Worm (Caenorhabditis elegans) whole organism, late embryonic: ENCODE data around the gene cyp-33C9.

Experiments used
- C08G9.2 ChIP-seq: sonication (generic microtip); optimal IDR thresholded peaks from 2 replicates; lab custom pipeline; 2016; ENCODE audit warnings: mild to moderate bottlenecking, missing genetic modification characterization, moderate library complexity, missing compliant biosample characterization
- Y22D7AL.16 ChIP-seq: sonication (generic microtip); optimal IDR thresholded peaks from 2 replicates; lab custom pipeline; 2016; ENCODE audit warnings: missing genetic modification characterization, missing compliant biosample characterization
- ahr-1 ChIP-seq: sonication (generic microtip); optimal IDR thresholded peaks from 2 replicates; lab custom pipeline; 2016; ENCODE audit warnings: missing genetic modification characterization, missing compliant biosample characterization
- ceh-14 ChIP-seq: sonication (generic microtip); optimal IDR thresholded peaks from 2 replicates; lab custom pipeline; 2016; ENCODE audit warnings: missing genotype, missing genetic modification characterization, missing compliant biosample characterization
- ceh-18 ChIP-seq: sonication (generic microtip); optimal IDR thresholded peaks from 2 replicates; lab custom pipeline; 2016; ENCODE audit warnings: missing genetic modification characterization, missing compliant biosample characterization
- ceh-19 ChIP-seq: fragments of 200-800 bp; sonication (Bioruptor generic); optimal IDR thresholded peaks from 2 replicates; lab custom pipeline; 2018; ENCODE audit warnings: mild to moderate bottlenecking, missing genetic modification characterization, missing compliant biosample characterization
- ceh-2 ChIP-seq: sonication (generic microtip); optimal IDR thresholded peaks from 2 replicates; lab custom pipeline; 2016; ENCODE audit warnings: missing genotype, missing genetic modification characterization, missing compliant biosample characterization
- ceh-22 ChIP-seq: sonication (generic microtip); optimal IDR thresholded peaks from 2 replicates; lab custom pipeline; 2017; ENCODE audit warnings: missing biosample characterization, missing genetic modification characterization
- ceh-45 ChIP-seq: fragments of 200-800 bp; sonication (Bioruptor generic); IDR thresholded peaks from 2 replicates; pipeline ENCODE4 v1.3.6; 2022; ENCODE audit warnings: missing genetic modification reagents, missing genetic modification characterization, missing compliant biosample characterization
- ceh-48 ChIP-seq: sonication (generic microtip); optimal IDR thresholded peaks from 2 replicates; lab custom pipeline; 2016; ENCODE audit warnings: missing genetic modification characterization, inconsistent platforms, missing compliant biosample characterization
- ceh-6 ChIP-seq: fragments of 200-800 bp; sonication (Bioruptor generic); optimal IDR thresholded peaks from 2 replicates; lab custom pipeline; 2018; ENCODE audit warnings: mild to moderate bottlenecking, missing genetic modification characterization, missing compliant biosample characterization
- ceh-9 ChIP-seq: sonication (generic microtip); optimal IDR thresholded peaks from 2 replicates; lab custom pipeline; 2016; ENCODE audit warnings: mild to moderate bottlenecking, missing genetic modification characterization, inconsistent platforms, missing compliant biosample characterization
- dmd-4 ChIP-seq: sonication (generic microtip); optimal IDR thresholded peaks from 2 replicates; lab custom pipeline; 2016; ENCODE audit warnings: borderline replicate concordance, missing genetic modification characterization, missing compliant biosample characterization
- dve-1 ChIP-seq: sonication (generic microtip); optimal IDR thresholded peaks from 2 replicates; lab custom pipeline; 2017; ENCODE audit warnings: antibody characterized with exemption, mild to moderate bottlenecking, missing genetic modification characterization, missing compliant biosample characterization
- elt-2 ChIP-seq: sonication (generic microtip); optimal IDR thresholded peaks from 2 replicates; lab custom pipeline; 2016; ENCODE audit warnings: missing genetic modification reagents, missing genetic modification characterization, missing compliant biosample characterization
- ets-4 ChIP-seq: sonication (generic microtip); optimal IDR thresholded peaks from 2 replicates; lab custom pipeline; 2016; ENCODE audit warnings: missing genetic modification characterization, missing compliant biosample characterization
- fax-1 ChIP-seq: sonication (generic microtip); optimal IDR thresholded peaks from 2 replicates; lab custom pipeline; 2016; ENCODE audit warnings: missing genotype, missing genetic modification characterization, missing compliant biosample characterization
- fkh-10 ChIP-seq: fragments of 150-350 bp; optimal IDR thresholded peaks from 2 replicates; lab custom pipeline; 2014; ENCODE audit warnings: missing biosample characterization, missing genetic modification reagents, missing genetic modification characterization
- fkh-6 ChIP-seq: sonication (generic microtip); optimal IDR thresholded peaks from 2 replicates; lab custom pipeline; 2016; ENCODE audit warnings: missing genetic modification characterization, missing compliant biosample characterization
- gmeb-2 ChIP-seq: sonication (generic microtip); optimal IDR thresholded peaks from 2 replicates; lab custom pipeline; 2016; ENCODE audit warnings: missing genetic modification characterization, inconsistent platforms, missing compliant biosample characterization
- hlh-13 ChIP-seq: fragments of 200-800 bp; sonication (Bioruptor generic); optimal IDR thresholded peaks from 2 replicates; lab custom pipeline; 2018; ENCODE audit warnings: mild to moderate bottlenecking, missing genetic modification characterization, missing compliant biosample characterization
- hlh-30 ChIP-seq: sonication (generic microtip); optimal IDR thresholded peaks from 2 replicates; lab custom pipeline; 2017; ENCODE audit warnings: antibody characterized with exemption, missing genetic modification characterization, missing compliant biosample characterization; ENCODE audit not compliant: insufficient read depth
- hlh-6 ChIP-seq: sonication (generic microtip); optimal IDR thresholded peaks from 2 replicates; lab custom pipeline; 2016; ENCODE audit warnings: missing genotype, missing genetic modification characterization, missing compliant biosample characterization
- hlh-8 ChIP-seq: sonication (generic microtip); optimal IDR thresholded peaks from 2 replicates; lab custom pipeline; 2016; ENCODE audit warnings: missing genotype, missing genetic modification characterization, missing compliant biosample characterization
- nfya-1 ChIP-seq: sonication (generic microtip); optimal IDR thresholded peaks from 2 replicates; lab custom pipeline; 2017; ENCODE audit warnings: missing genetic modification characterization, mild to moderate bottlenecking, missing compliant biosample characterization, antibody characterized with exemption, moderate library complexity
- nhr-11 ChIP-seq: fragments of 150-350 bp; optimal IDR thresholded peaks from 2 replicates; lab custom pipeline; 2014; ENCODE audit warnings: missing biosample characterization, missing genetic modification characterization
- nhr-232 ChIP-seq: sonication (generic microtip); optimal IDR thresholded peaks from 2 replicates; lab custom pipeline; 2016; ENCODE audit warnings: missing genetic modification characterization, missing compliant biosample characterization
- npax-4 ChIP-seq: sonication (generic microtip); optimal IDR thresholded peaks from 2 replicates; lab custom pipeline; 2016; ENCODE audit warnings: missing genetic modification characterization, missing compliant biosample characterization
- odd-2 ChIP-seq: sonication (generic microtip); optimal IDR thresholded peaks from 2 replicates; lab custom pipeline; 2017; ENCODE audit warnings: antibody characterized with exemption, mild to moderate bottlenecking, missing genetic modification characterization, missing compliant biosample characterization
- pag-3 ChIP-seq: sonication (generic microtip); optimal IDR thresholded peaks from 2 replicates; lab custom pipeline; 2016; ENCODE audit warnings: missing compliant biosample characterization, missing genetic modification characterization, borderline replicate concordance
- pha-2 ChIP-seq: sonication (generic microtip); optimal IDR thresholded peaks from 2 replicates; lab custom pipeline; 2017; ENCODE audit warnings: mild to moderate bottlenecking, missing genetic modification characterization, missing compliant biosample characterization
- pros-1 ChIP-seq: fragments of 150-350 bp; optimal IDR thresholded peaks from 2 replicates; lab custom pipeline; 2014; ENCODE audit warnings: missing biosample characterization, missing genetic modification reagents, missing genetic modification characterization
- rnt-1 ChIP-seq: sonication (generic microtip); optimal IDR thresholded peaks from 2 replicates; lab custom pipeline; 2016; ENCODE audit warnings: missing genetic modification characterization, missing compliant biosample characterization
- tbx-2 ChIP-seq: sonication (generic microtip); optimal IDR thresholded peaks from 2 replicates; lab custom pipeline; 2016; ENCODE audit warnings: missing genetic modification characterization, missing compliant biosample characterization
- tbx-7 ChIP-seq: sonication (generic microtip); optimal IDR thresholded peaks from 2 replicates; lab custom pipeline; 2016; ENCODE audit warnings: missing genotype, missing genetic modification characterization, missing compliant biosample characterization
- ztf-16 ChIP-seq: sonication (generic microtip); optimal IDR thresholded peaks from 2 replicates; lab custom pipeline; 2017; ENCODE audit warnings: missing genetic modification characterization, missing compliant biosample characterization

The cyp-33C9 gene

ce11 chrV:3113751-3114150 is 19.4 kb upstream of the cyp-33C9 start, which contains the start of gene Y73C8C.8:
Y73C8C.8 (minus strand) TSS chrV:3113851.
- no peak for TF ChIP-seq ceh-45 (GFP tag; lab: Robert Waterston, UW)
- no peak for TF ChIP-seq dve-1
- no peak for TF ChIP-seq hlh-30
- no peak for TF ChIP-seq hlh-13 (GFP tag; lab: Kevin White, UChicago)
- TF ChIP-seq fkh-10, result no peak
- TF ChIP-seq pros-1 (tag; lab: Kevin White, UChicago), result no peak
- no peak for TF ChIP-seq nfya-1 (tag; lab: Kevin White, UChicago)
- no peak for TF ChIP-seq ets-4
- no peak for TF ChIP-seq ceh-9 (tag; lab: Kevin White, UChicago)

ce11 chrV:3112198-3112597 is 17.8 kb upstream of the cyp-33C9 start:
- TF ChIP-seq nhr-11 (tag; lab: Kevin White, UChicago) (no peak), Y22D7AL.16 (tag; lab: Kevin White, UChicago) (no peak), pag-3 (tag; lab: Kevin White, UChicago) (no peak), ceh-22 (no peak), odd-2 (tag; lab: Kevin White, UChicago) (no peak), dve-1 (no peak), ceh-2 (tag; lab: Kevin White, UChicago) (no peak), fkh-6 (tag; lab: Kevin White, UChicago) (no peak), npax-4 (tag; lab: Kevin White, UChicago) (no peak), ceh-19 (GFP tag; lab: Kevin White, UChicago) (no peak), ceh-18 (tag; lab: Kevin White, UChicago) (no peak)

ce11 chrV:3107450-3107849 is 13.1 kb upstream of the cyp-33C9 start, which contains the start of gene str-68:
str-68 (minus strand) TSS chrV:3107550.
- TF ChIP-seq tbx-2 (tag; lab: Kevin White, UChicago), result no peak
- no peak for TF ChIP-seq Y22D7AL.16 (tag; lab: Kevin White, UChicago)
- no peak for TF ChIP-seq elt-2 (tag; lab: Kevin White, UChicago)
- no peak for TF ChIP-seq C08G9.2 (tag; lab: Kevin White, UChicago)
- no peak for TF ChIP-seq hlh-6 (tag; lab: Kevin White, UChicago)

ce11 chrV:3106785-3107184 is 12.4 kb upstream of the cyp-33C9 start:
- TF ChIP-seq ahr-1 (tag; lab: Kevin White, UChicago), result no peak
- TF ChIP-seq fax-1 (tag; lab: Kevin White, UChicago), result no peak
- no peak for TF ChIP-seq ceh-6 (GFP tag; lab: Kevin White, UChicago)
- no peak for TF ChIP-seq npax-4 (tag; lab: Kevin White, UChicago)
- TF ChIP-seq ceh-14 (tag; lab: Kevin White, UChicago), result no peak
- no peak for TF ChIP-seq nhr-232 (tag; lab: Kevin White, UChicago)
- TF ChIP-seq rnt-1, result no peak
- TF ChIP-seq C08G9.2 (tag; lab: Kevin White, UChicago), result no peak
- TF ChIP-seq Y22D7AL.16 (tag; lab: Kevin White, UChicago), result no peak
- no peak for TF ChIP-seq gmeb-2
- no peak for TF ChIP-seq pha-2
- no peak for TF ChIP-seq hlh-8 (tag; lab: Kevin White, UChicago)
- TF ChIP-seq dmd-4 (tag; lab: Kevin White, UChicago), result no peak
- no peak for TF ChIP-seq ceh-48 (tag; lab: Kevin White, UChicago)
- no peak for TF ChIP-seq fkh-6 (tag; lab: Kevin White, UChicago)
- TF ChIP-seq dve-1, result no peak
- TF ChIP-seq ztf-16 (tag; lab: Kevin White, UChicago), result no peak
- TF ChIP-seq tbx-7 (tag; lab: Kevin White, UChicago), result no peak
- TF ChIP-seq hlh-13 (GFP tag; lab: Kevin White, UChicago), result no peak
